Worm (Caenorhabditis elegans): ENCODE data around the gene shc-2.

shc-2 gene

DNA sequence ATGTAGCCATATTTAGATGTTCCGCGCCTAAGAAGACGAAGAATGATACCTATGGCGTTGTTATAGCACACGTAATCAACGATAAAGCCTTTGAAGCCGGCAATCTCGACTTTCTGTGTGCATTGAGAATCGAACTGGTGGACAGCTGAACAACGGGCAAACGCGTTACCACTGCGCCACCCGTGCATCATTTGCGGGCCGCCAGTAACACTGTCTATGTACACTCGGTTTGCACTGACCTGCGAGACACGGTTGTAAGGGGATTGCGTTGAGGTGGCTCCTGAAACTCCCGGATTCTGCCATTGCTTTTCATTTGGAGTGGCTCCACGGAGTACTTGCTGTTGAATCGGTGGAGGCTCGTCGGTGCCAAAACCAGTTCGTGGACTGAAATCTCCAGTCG, 26.6 kb upstream of the shc-2 start (continued):
- TF ChIP-seq ztf-28 (GFP tag; IDR thresholded peaks at IDR 0.05): 0 out of 2 replicates have a peak, but pooled peaks have one; percentile 56
- no peak for TF ChIP-seq nhr-80 (tag; optimal IDR thresholded peaks at IDR 0.05)
- TF ChIP-seq mel-28 (tag; optimal IDR thresholded peaks at IDR 0.05; ENCODE audit: borderline replicate concordance): no peak
- TF ChIP-seq F23B12.7 (tag; optimal IDR thresholded peaks at IDR 0.05; ENCODE audit: insufficient read depth): peak; percentile 38
- no peak for TF ChIP-seq lir-1 (GFP tag; conservative IDR thresholded peaks at IDR 0.05)
- TF ChIP-seq let-526 (GFP tag; IDR thresholded peaks at IDR 0.05): peak; percentile 74; the same call in 1 of the 2 replicates
- 0 out of 2 replicates have a peak, but pooled peaks have one; percentile 52 for TF ChIP-seq egl-44 (GFP tag; IDR thresholded peaks at IDR 0.05)
- no peak for TF ChIP-seq ceh-40 (GFP tag; IDR thresholded peaks at IDR 0.05)
- TF ChIP-seq chd-7 (tag; optimal IDR thresholded peaks at IDR 0.05): peak; percentile 82
- no peak for TF ChIP-seq ztf-3 (GFP tag; optimal IDR thresholded peaks at IDR 0.05)
- peak; percentile 64 for TF ChIP-seq snpc-4 (GFP tag; optimal IDR thresholded peaks at IDR 0.05)
- TF ChIP-seq snpc-4 (tag; optimal IDR thresholded peaks at IDR 0.05): peak in 3 of 4 experiments; percentile 24 to 56 (median 29)
- peak; percentile 49 for TF ChIP-seq ceh-27 (GFP tag; optimal IDR thresholded peaks at IDR 0.05)
- TF ChIP-seq zfh-2 (GFP tag; conservative IDR thresholded peaks at IDR 0.05): peak; percentile 83
- TF ChIP-seq ceh-91 (GFP tag; IDR thresholded peaks at IDR 0.05): 0 out of 2 replicates have a peak, but pooled peaks have one; percentile 43
- no peak for TF ChIP-seq hlh-12 (tag; optimal IDR thresholded peaks at IDR 0.05)
- no peak; the same call in 1 of the 2 replicates for TF ChIP-seq C06A6.2 (GFP tag; conservative IDR thresholded peaks at IDR 0.05)
- TF ChIP-seq F49E8.2 (tag; optimal IDR thresholded peaks at IDR 0.05; ENCODE audit: insufficient read depth): peak; percentile 46
- TF ChIP-seq T26A5.8 (tag; optimal IDR thresholded peaks at IDR 0.05): no peak
- TF ChIP-seq ama-1 (optimal IDR thresholded peaks at IDR 0.05): peak; percentile 83
- TF ChIP-seq ama-1 (GFP tag; optimal IDR thresholded peaks at IDR 0.05): peak; percentile 31 to 54
- no peak for TF ChIP-seq attf-6 (GFP tag; IDR thresholded peaks at IDR 0.05)
- TF ChIP-seq K12H6.12 (tag; optimal IDR thresholded peaks at IDR 0.05): peak; percentile 18
- TF ChIP-seq B0336.3 (GFP tag; IDR thresholded peaks at IDR 0.05): peak; percentile 60
- TF ChIP-seq Y56A3A.18 (GFP tag; IDR thresholded peaks at IDR 0.05): peak; percentile 66; the same call in 1 of the 2 replicates
- TF ChIP-seq B0019.2 (GFP tag; conservative IDR thresholded peaks at IDR 0.05): no peak
- TF ChIP-seq F33H1.4 (GFP tag; IDR thresholded peaks at IDR 0.05): 0 out of 2 replicates have a peak, but pooled peaks have one; percentile 19
- TF ChIP-seq atf-7 (tag; optimal IDR thresholded peaks at IDR 0.05): no peak
- no peak for TF ChIP-seq C17E4.6 (GFP tag; IDR thresholded peaks at IDR 0.05)
- TF ChIP-seq sptf-2 (GFP tag; optimal IDR thresholded peaks at IDR 0.05): no peak
- TF ChIP-seq aptf-2 (GFP tag; conservative IDR thresholded peaks at IDR 0.05): no peak
- no peak for TF ChIP-seq ets-4 (GFP tag; optimal IDR thresholded peaks at IDR 0.05)
- TF ChIP-seq akir-1 (GFP tag; optimal IDR thresholded peaks at IDR 0.05): no peak
- TF ChIP-seq ztf-22 (GFP tag; optimal IDR thresholded peaks at IDR 0.05): no peak
- TF ChIP-seq him-1 (tag; optimal IDR thresholded peaks at IDR 0.05): peak; percentile 42
- TF ChIP-seq tbx-9 (tag; optimal IDR thresholded peaks at IDR 0.05; ENCODE audit: borderline replicate concordance): no peak
- peak in 1 of 2 experiments; percentile 40 for TF ChIP-seq let-607 (tag; optimal IDR thresholded peaks at IDR 0.05)
- TF ChIP-seq ceh-100 (GFP tag; IDR thresholded peaks at IDR 0.05): peak; percentile 33; the same call in 1 of the 2 replicates
- peak; percentile 91 for TF ChIP-seq tbp1 (GFP tag; optimal IDR thresholded peaks at IDR 0.05)
- TF ChIP-seq F37B4.10 (GFP tag; IDR thresholded peaks at IDR 0.05): no peak
- TF ChIP-seq mxl-1 (tag; optimal IDR thresholded peaks at IDR 0.05): no peak
- 0 out of 2 replicates have a peak, but pooled peaks have one; percentile 38 for TF ChIP-seq bed-1 (GFP tag; IDR thresholded peaks at IDR 0.05)
- TF ChIP-seq snpc-3.4 (tag; optimal IDR thresholded peaks at IDR 0.05): no peak
- peak; percentile 59; the same call in 1 of the 2 replicates for TF ChIP-seq ekl-4 (GFP tag; IDR thresholded peaks at IDR 0.05)
- peak; percentile 58 for TF ChIP-seq T07F8.4 (tag; optimal IDR thresholded peaks at IDR 0.05)
- no peak for TF ChIP-seq ztf-25 (GFP tag; IDR thresholded peaks at IDR 0.05)
- 0 out of 2 replicates have a peak, but pooled peaks have one; percentile 46 for TF ChIP-seq pbrm-1 (GFP tag; IDR thresholded peaks at IDR 0.05)
- peak; percentile 89 for TF ChIP-seq repo-1 (tag; optimal IDR thresholded peaks at IDR 0.05)
- no peak for TF ChIP-seq K11D2.4 (GFP tag; IDR thresholded peaks at IDR 0.05)
